Fruit fly (Drosophila melanogaster): ENCODE results near the gene Sol1.

Sol1 gene

dm6 chr3R:12433764-12434163, 47.7 kb downstream of the Sol1 start, which contains the start of the genes Aos1 and Srlp (continued):
- 0 out of 3 replicates have a peak, but pooled peaks have one; percentile 36 for TF ChIP-seq knrl (GFP tag; IDR thresholded peaks at IDR 0.05; ENCODE audit: partially characterized antibody)
- TF ChIP-seq CG16863 (GFP tag; optimal IDR thresholded peaks at IDR 0.05): no peak
- TF ChIP-seq Poxn (GFP tag; IDR thresholded peaks at IDR 0.05): no peak
- 0 out of 3 replicates have a peak, but pooled peaks have one; percentile 44 for TF ChIP-seq Dbx (GFP tag; IDR thresholded peaks at IDR 0.05)
- peak; percentile 1; the same call in 1 of the 4 replicates for TF ChIP-seq Gug (GFP tag; IDR thresholded peaks at IDR 0.05)
- no peak for TF ChIP-seq ab (GFP tag; optimal IDR thresholded peaks at IDR 0.05)
- TF ChIP-seq fu2 (GFP tag; optimal IDR thresholded peaks at IDR 0.05): no peak
- peak; percentile 38 for TF ChIP-seq Chrac-16 (GFP tag; optimal IDR thresholded peaks at IDR 0.05)
- no peak for TF ChIP-seq CG9609 (GFP tag; optimal IDR thresholded peaks at IDR 0.05)
- no peak for TF ChIP-seq CG11085 (GFP tag; IDR thresholded peaks at IDR 0.05)
- no peak for TF ChIP-seq CG16815 (GFP tag; optimal IDR thresholded peaks at IDR 0.05)
- TF ChIP-seq E2f2 (GFP tag; IDR thresholded peaks at IDR 0.05): peak; percentile 69
- TF ChIP-seq klu (GFP tag; IDR thresholded peaks at IDR 0.05): no peak
- TF ChIP-seq CG17328 (GFP tag; IDR thresholded peaks at IDR 0.05): 0 out of 2 replicates have a peak, but pooled peaks have one; percentile 30
- no peak for TF ChIP-seq CG6813 (GFP tag; optimal IDR thresholded peaks at IDR 0.05)
- no peak for TF ChIP-seq CG12071 (GFP tag; optimal IDR thresholded peaks at IDR 0.05)
- no peak for TF ChIP-seq ato (GFP tag; IDR thresholded peaks at IDR 0.05; ENCODE audit: partially characterized antibody)
- TF ChIP-seq Sin3A (optimal IDR thresholded peaks at IDR 0.05): peak; percentile 44
- no peak for TF ChIP-seq CG6765 (GFP tag; optimal IDR thresholded peaks at IDR 0.05)
- no peak; the same call in 1 of the 2 replicates for TF ChIP-seq CG31441 (GFP tag; IDR thresholded peaks at IDR 0.05)
- TF ChIP-seq CG14965 (GFP tag; optimal IDR thresholded peaks at IDR 0.05; ENCODE audit: borderline replicate concordance): no peak
- TF ChIP-seq crol (GFP tag; IDR thresholded peaks at IDR 0.05): no peak
- no peak for TF ChIP-seq CG6791 (GFP tag; IDR thresholded peaks at IDR 0.05; ENCODE audit: partially characterized antibody)
- TF ChIP-seq lilli (GFP tag; optimal IDR thresholded peaks at IDR 0.05): peak; percentile 8
- no peak for TF ChIP-seq Hr39 (optimal IDR thresholded peaks at IDR 0.05)
- no peak for TF ChIP-seq ash1 (GFP tag; optimal IDR thresholded peaks at IDR 0.05)
- TF ChIP-seq kah (GFP tag; optimal IDR thresholded peaks at IDR 0.05): peak; percentile 27
- no peak for TF ChIP-seq CG31224 (GFP tag; IDR thresholded peaks at IDR 0.05)
- no peak for TF ChIP-seq dati (GFP tag; IDR thresholded peaks at IDR 0.05)
- TF ChIP-seq amos (GFP tag; IDR thresholded peaks at IDR 0.05; ENCODE audit: partially characterized antibody): peak; percentile 12; the same call in 1 of the 2 replicates
- TF ChIP-seq CG18764 (GFP tag; optimal IDR thresholded peaks at IDR 0.05): peak; percentile 20
- peak; percentile 63 for TF ChIP-seq CG5245 (GFP tag; optimal IDR thresholded peaks at IDR 0.05)
- no peak for TF ChIP-seq CG7786 (GFP tag; optimal IDR thresholded peaks at IDR 0.05)
- TF ChIP-seq CG18262 (tag; optimal IDR thresholded peaks at IDR 0.05): peak; percentile 66
- no peak for TF ChIP-seq CG31388 (GFP tag; optimal IDR thresholded peaks at IDR 0.05)
- no peak for TF ChIP-seq sim (GFP tag; IDR thresholded peaks at IDR 0.05)
- TF ChIP-seq CG15269 (tag; optimal IDR thresholded peaks at IDR 0.05): no peak
- no peak for TF ChIP-seq CG9876 (GFP tag; optimal IDR thresholded peaks at IDR 0.05)
- no peak for TF ChIP-seq Nf-YA (GFP tag; IDR thresholded peaks at IDR 0.05)
- TF ChIP-seq HmgD (GFP tag; optimal IDR thresholded peaks at IDR 0.05): no peak
- no peak for TF ChIP-seq bab2 (GFP tag; optimal IDR thresholded peaks at IDR 0.05)
- TF ChIP-seq fru (optimal IDR thresholded peaks at IDR 0.05): no peak
- peak; percentile 42 for TF ChIP-seq fd3F (GFP tag; optimal IDR thresholded peaks at IDR 0.05)
- no peak for TF ChIP-seq psq (GFP tag; optimal IDR thresholded peaks at IDR 0.05)
- TF ChIP-seq Eip74EF (GFP tag; optimal IDR thresholded peaks at IDR 0.05): no peak
- TF ChIP-seq CG18011 (GFP tag; optimal IDR thresholded peaks at IDR 0.05): peak; percentile 11
- peak; percentile 98 for TF ChIP-seq Sry-β (GFP tag; optimal IDR thresholded peaks at IDR 0.05)
- TF ChIP-seq H2.0 (GFP tag; IDR thresholded peaks at IDR 0.05): no peak
- TF ChIP-seq chif (GFP tag; optimal IDR thresholded peaks at IDR 0.05): no peak
- peak; percentile 11 for TF ChIP-seq CG11723 (GFP tag; optimal IDR thresholded peaks at IDR 0.05)
- no peak for TF ChIP-seq CG11560 (tag; IDR thresholded peaks at IDR 0.05)
- no peak for TF ChIP-seq CG2199 (GFP tag; IDR thresholded peaks at IDR 0.05)
- TF ChIP-seq CG8388 (GFP tag; optimal IDR thresholded peaks at IDR 0.05): peak; percentile 44

Data from whole organism, embryonic.